Worm (Caenorhabditis elegans): ENCODE data around the gene gst-7.

- TF ChIP-seq dao-5 (tag; optimal IDR thresholded peaks at IDR 0.05) (no peak), him-1 (tag; optimal IDR thresholded peaks at IDR 0.05) (no peak)
Measured at ce11 chrII:4879629-4880028, 2.2 kb upstream of the gst-7 start, which contains the start of gene gst-6.
